Fruit fly (Drosophila melanogaster) whole organism, prepupa: ENCODE results near the gene CG9921.

Experiments
- Blimp-1 ChIP-seq: fragments of 200-800 bp; sonication (Bioruptor generic); optimal IDR thresholded peaks from 3 replicates; lab custom pipeline; 2017; ENCODE audit warnings: missing biosample characterization, missing genetic modification characterization, mild to moderate bottlenecking, moderate library complexity, missing genetic modification reagents
- CG10631 ChIP-seq: fragments of 200-800 bp; sonication (Bioruptor generic); optimal IDR thresholded peaks from 2 replicates; lab custom pipeline; 2016; ENCODE audit warnings: missing biosample characterization, missing genetic modification characterization
- CG10669 ChIP-seq: fragments of 200-800 bp; sonication (Bioruptor generic); optimal IDR thresholded peaks from 3 replicates; lab custom pipeline; 2018; ENCODE audit warnings: missing biosample characterization, mild to moderate bottlenecking, missing genetic modification characterization, moderate library complexity
- CG11762 ChIP-seq: fragments of 200-800 bp; sonication (Bioruptor generic); optimal IDR thresholded peaks from 3 replicates; lab custom pipeline; 2016; ENCODE audit warnings: missing biosample characterization, missing genetic modification characterization; ENCODE audit not compliant: insufficient read depth
- CG15336 ChIP-seq: fragments of 200-800 bp; sonication (Bioruptor generic); IDR thresholded peaks from 2 replicates; pipeline ENCODE4 v1.3.6; 2022; ENCODE audit warnings: missing biosample characterization, missing genetic modification characterization
- CG1621 ChIP-seq: fragments of 200-800 bp; sonication (Bioruptor generic); optimal IDR thresholded peaks from 3 replicates; lab custom pipeline; 2018; ENCODE audit warnings: missing biosample characterization, mild to moderate bottlenecking, missing genetic modification characterization
- CG16779 ChIP-seq: fragments of 200-800 bp; sonication (Bioruptor generic); optimal IDR thresholded peaks from 3 replicates; lab custom pipeline; 2017; ENCODE audit warnings: missing biosample characterization, mild to moderate bottlenecking, missing genetic modification characterization
- CG3032 ChIP-seq: fragments of 200-800 bp; optimal IDR thresholded peaks from 2 replicates; lab custom pipeline; 2019; ENCODE audit warnings: missing biosample characterization, mild to moderate bottlenecking, missing genetic modification characterization, moderate library complexity
- CG31627 ChIP-seq: fragments of 200-800 bp; sonication (Bioruptor generic); optimal IDR thresholded peaks from 3 replicates; lab custom pipeline; 2016; ENCODE audit warnings: missing biosample characterization, missing genetic modification characterization
- CG32006 ChIP-seq: fragments of 200-800 bp; sonication (Bioruptor generic); optimal IDR thresholded peaks from 3 replicates; lab custom pipeline; 2017; ENCODE audit warnings: missing biosample characterization, mild to moderate bottlenecking, missing genetic modification characterization
- CG34406 ChIP-seq: fragments of 200-800 bp; sonication (Bioruptor generic); optimal IDR thresholded peaks from 3 replicates; lab custom pipeline; 2016; ENCODE audit warnings: missing biosample characterization, missing genetic modification characterization
- CG3919 ChIP-seq: fragments of 200-800 bp; sonication (Bioruptor generic); optimal IDR thresholded peaks from 3 replicates; lab custom pipeline; 2016; ENCODE audit warnings: missing biosample characterization, missing genetic modification characterization
- CG6163 ChIP-seq: fragments of 200-800 bp; sonication (Bioruptor generic); IDR thresholded peaks from 3 replicates; pipeline ENCODE4 v1.3.6; 2022; ENCODE audit warnings: missing biosample characterization, missing genetic modification characterization
- CG6792 ChIP-seq: fragments of 200-800 bp; sonication (Bioruptor generic); optimal IDR thresholded peaks from 3 replicates; lab custom pipeline; 2016; ENCODE audit warnings: missing biosample characterization, missing genetic modification characterization
- CG6854 ChIP-seq: fragments of 200-800 bp; sonication (Bioruptor generic); optimal IDR thresholded peaks from 2 replicates; lab custom pipeline; 2017; ENCODE audit warnings: missing biosample characterization, mild to moderate bottlenecking, missing genetic modification characterization
- CG7368 ChIP-seq: fragments of 200-800 bp; sonication (Bioruptor generic); optimal IDR thresholded peaks from 3 replicates; lab custom pipeline; 2016; ENCODE audit warnings: missing biosample characterization, missing genetic modification characterization
- CG8632 ChIP-seq: fragments of 200-800 bp; sonication (Bioruptor generic); optimal IDR thresholded peaks from 3 replicates; lab custom pipeline; 2016; ENCODE audit warnings: missing biosample characterization, missing genetic modification characterization
- CG9139 ChIP-seq: fragments of 200-800 bp; sonication (Bioruptor generic); optimal IDR thresholded peaks from 3 replicates; lab custom pipeline; 2017; ENCODE audit warnings: missing biosample characterization, mild to moderate bottlenecking, missing genetic modification characterization
- Eip75B ChIP-seq: fragments of 200-800 bp; sonication (Bioruptor generic); optimal IDR thresholded peaks from 3 replicates; lab custom pipeline; 2016; ENCODE audit warnings: missing biosample characterization, missing genetic modification characterization
- Eip78C ChIP-seq: fragments of 200-800 bp; sonication (Bioruptor generic); peaks from one replicate; lab custom pipeline; 2016; ENCODE audit warnings: missing biosample characterization, missing genetic modification characterization
- Eip93F ChIP-seq: fragments of 200-800 bp; sonication (Bioruptor generic); optimal IDR thresholded peaks from 2 replicates; lab custom pipeline; 2016; ENCODE audit warnings: missing biosample characterization, mild to moderate bottlenecking, missing genetic modification characterization
- Ets21C ChIP-seq: fragments of 200-800 bp; sonication (Bioruptor generic); optimal IDR thresholded peaks from 3 replicates; lab custom pipeline; 2016; ENCODE audit warnings: missing biosample characterization, missing genetic modification characterization
- Gug ChIP-seq: fragments of 200-800 bp; sonication (Bioruptor generic); IDR thresholded peaks from 2 replicates; pipeline ENCODE4 v1.3.6; 2022; ENCODE audit warnings: missing biosample characterization, missing genetic modification characterization
- Hr38 ChIP-seq: sonication (Bioruptor generic); optimal IDR thresholded peaks from 2 replicates; lab custom pipeline; 2016; ENCODE audit warnings: missing biosample characterization, missing genetic modification characterization
- Hr39 ChIP-seq: fragments of 200-800 bp; sonication (Bioruptor generic); optimal IDR thresholded peaks from 2 replicates; lab custom pipeline; 2016; ENCODE audit warnings: missing biosample characterization, missing genetic modification characterization
- Hr4 ChIP-seq: fragments of 200-800 bp; sonication (Bioruptor generic); optimal IDR thresholded peaks from 3 replicates; lab custom pipeline; 2016; ENCODE audit warnings: missing biosample characterization, missing genetic modification characterization
- Met ChIP-seq: fragments of 200-800 bp; sonication (Bioruptor generic); optimal IDR thresholded peaks from 3 replicates; lab custom pipeline; 2016; ENCODE audit warnings: missing biosample characterization, missing genetic modification characterization
- OdsH ChIP-seq: fragments of 200-800 bp; sonication (Bioruptor generic); optimal IDR thresholded peaks from 3 replicates; lab custom pipeline; 2016; ENCODE audit warnings: missing biosample characterization, missing genetic modification characterization
- Smox ChIP-seq: fragments of 200-800 bp; sonication (Bioruptor generic); optimal IDR thresholded peaks from 3 replicates; lab custom pipeline; 2016; ENCODE audit warnings: missing biosample characterization, missing genetic modification characterization
- Sox102F ChIP-seq: fragments of 200-800 bp; sonication (Bioruptor generic); optimal IDR thresholded peaks from 2 replicates; lab custom pipeline; 2016; ENCODE audit warnings: missing biosample characterization, mild to moderate bottlenecking, missing genetic modification characterization
- Sox14 ChIP-seq: fragments of 200-800 bp; sonication (Bioruptor generic); optimal IDR thresholded peaks from 3 replicates; lab custom pipeline; 2016; ENCODE audit warnings: missing biosample characterization, missing genetic modification characterization
- Sox15 ChIP-seq: fragments of 200-800 bp; sonication (Bioruptor generic); optimal IDR thresholded peaks from 3 replicates; lab custom pipeline; 2016; ENCODE audit warnings: missing biosample characterization, missing genetic modification characterization
- achi ChIP-seq: fragments of 200-800 bp; sonication (Bioruptor generic); optimal IDR thresholded peaks from 3 replicates; lab custom pipeline; 2016; ENCODE audit warnings: missing biosample characterization, missing genetic modification characterization
- acj6 ChIP-seq: fragments of 200-800 bp; sonication (Bioruptor generic); optimal IDR thresholded peaks from 3 replicates; lab custom pipeline; 2016; ENCODE audit warnings: missing biosample characterization, missing genetic modification characterization
- cyc ChIP-seq: fragments of 200-800 bp; sonication (Bioruptor generic); optimal IDR thresholded peaks from 3 replicates; lab custom pipeline; 2016; ENCODE audit warnings: missing biosample characterization, missing genetic modification characterization
- dsx ChIP-seq: fragments of 200-800 bp; optimal IDR thresholded peaks from 3 replicates; lab custom pipeline; 2019; ENCODE audit warnings: missing biosample characterization, mild to moderate bottlenecking, missing genetic modification characterization, moderate library complexity; ENCODE audit not compliant: poor library complexity, severe bottlenecking
- eg ChIP-seq: fragments of 200-800 bp; sonication (Bioruptor generic); IDR thresholded peaks from 3 replicates; pipeline ENCODE4 v1.3.6; 2022; ENCODE audit warnings: missing biosample characterization, missing genetic modification characterization
- esn ChIP-seq: fragments of 200-800 bp; sonication (Bioruptor generic); optimal IDR thresholded peaks from 2 replicates; lab custom pipeline; 2016; ENCODE audit warnings: missing biosample characterization, mild to moderate bottlenecking, missing genetic modification characterization, moderate library complexity
- fd59A ChIP-seq: fragments of 200-800 bp; sonication (Bioruptor generic); optimal IDR thresholded peaks from 2 replicates; lab custom pipeline; 2017; ENCODE audit warnings: missing biosample characterization, mild to moderate bottlenecking, missing genetic modification characterization, missing genetic modification reagents
- fd85E ChIP-seq: fragments of 200-800 bp; sonication (Bioruptor generic); optimal IDR thresholded peaks from 3 replicates; lab custom pipeline; 2016; ENCODE audit warnings: missing biosample characterization, missing genetic modification characterization
- lz ChIP-seq: fragments of 200-800 bp; sonication (Bioruptor generic); optimal IDR thresholded peaks from 3 replicates; lab custom pipeline; 2016; ENCODE audit warnings: missing biosample characterization, missing genetic modification characterization
- pdm3 ChIP-seq: fragments of 200-800 bp; sonication (Bioruptor generic); optimal IDR thresholded peaks from 3 replicates; lab custom pipeline; 2016; ENCODE audit warnings: missing biosample characterization, missing genetic modification characterization
- salr ChIP-seq, 2 experiments: fragments of 200-800 bp; sonication (Bioruptor generic); optimal IDR thresholded peaks; 3 replicates each; lab custom pipeline; 2016 to 2018; ENCODE audit warnings: missing biosample characterization in 2 of 2, missing genetic modification characterization in 2 of 2, mild to moderate bottlenecking in 1 of 2
- spab ChIP-seq: fragments of 200-800 bp; sonication (Bioruptor generic); optimal IDR thresholded peaks from 2 replicates; lab custom pipeline; 2017; ENCODE audit warnings: missing biosample characterization, mild to moderate bottlenecking, missing genetic modification characterization, missing genetic modification reagents
- svp ChIP-seq: fragments of 200-800 bp; sonication (Bioruptor generic); peaks from one replicate; lab custom pipeline; 2016; ENCODE audit warnings: missing biosample characterization, missing genetic modification characterization
- topi ChIP-seq: fragments of 200-800 bp; sonication (Bioruptor generic); optimal IDR thresholded peaks from 3 replicates; lab custom pipeline; 2016; ENCODE audit warnings: missing biosample characterization, missing genetic modification characterization
- vri ChIP-seq: fragments of 200-800 bp; sonication (Bioruptor generic); optimal IDR thresholded peaks from 3 replicates; lab custom pipeline; 2016; ENCODE audit warnings: missing biosample characterization, mild to moderate bottlenecking, missing genetic modification characterization

Gene CG9921

DNA sequence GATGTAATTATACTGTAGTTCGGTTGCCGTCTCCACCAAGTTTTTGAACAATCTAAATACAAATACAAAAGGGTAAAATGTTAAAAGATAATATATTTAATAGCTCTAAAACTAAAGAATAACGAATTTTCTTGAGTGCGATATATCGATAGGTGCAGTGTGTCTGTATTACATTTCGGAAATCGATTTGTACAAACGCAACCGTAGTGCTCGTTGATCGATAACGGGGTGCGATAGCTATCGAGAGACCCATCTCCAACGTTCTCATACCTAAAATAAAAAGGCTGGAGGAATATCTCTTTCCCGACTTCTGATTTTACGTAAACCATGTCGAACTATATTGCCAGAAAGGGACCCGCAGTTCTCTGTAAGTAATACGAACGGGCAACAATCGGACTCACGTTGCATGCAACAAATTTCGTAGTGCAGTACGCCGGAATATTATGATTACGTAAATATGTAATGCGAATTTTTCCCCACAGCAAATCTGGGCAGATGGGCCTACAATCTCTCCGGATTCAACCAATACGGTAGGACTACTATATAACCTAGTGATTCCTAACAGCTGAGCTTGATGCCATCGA is 47.2 kb downstream of the CG9921 start, which contains the start of gene UQCR-14 (continued):
- TF ChIP-seq Blimp-1, result no peak
- TF ChIP-seq CG9139 (GFP tag; lab: Kevin White, UChicago), result no peak
- no peak for TF ChIP-seq svp (GFP tag; lab: Kevin White, UChicago)
- peak; percentile 34 for TF ChIP-seq dsx (GFP tag; lab: Kevin White, UChicago)
- no peak for TF ChIP-seq CG16779
- peak; percentile 19 for TF ChIP-seq achi (GFP tag; lab: Kevin White, UChicago)
- no peak for TF ChIP-seq CG6163 (GFP tag; lab: Robert Waterston, UW)
- TF ChIP-seq Eip78C (GFP tag; lab: Kevin White, UChicago), result peak; percentile 74
- no peak for TF ChIP-seq Ets21C (GFP tag; lab: Kevin White, UChicago)
- no peak for TF ChIP-seq Sox15 (GFP tag; lab: Kevin White, UChicago)
- TF ChIP-seq CG1621 (tag; lab: Kevin White, UChicago), result peak; percentile 12
- no peak for TF ChIP-seq CG34406
- peak; percentile 9 for TF ChIP-seq lz (GFP tag; lab: Kevin White, UChicago)
- TF ChIP-seq fd85E (GFP tag; lab: Kevin White, UChicago), result no peak
- peak; percentile 19 for TF ChIP-seq CG31627 (GFP tag; lab: Kevin White, UChicago)
- no peak for TF ChIP-seq Hr4 (GFP tag; lab: Kevin White, UChicago)
- no peak for TF ChIP-seq Gug (GFP tag; lab: Robert Waterston, UW)
- TF ChIP-seq CG7368 (GFP tag; lab: Kevin White, UChicago), result no peak
- TF ChIP-seq Smox (GFP tag; lab: Kevin White, UChicago), result no peak
- no peak for TF ChIP-seq CG15336 (GFP tag; lab: Robert Waterston, UW)

dm6 chrX:16285186-16285585 is 48.2 kb downstream of the CG9921 start:
- no peak for TF ChIP-seq Blimp-1
- no peak for TF ChIP-seq CG32006 (GFP tag; lab: Kevin White, UChicago)
- TF ChIP-seq eg, result no peak
- TF ChIP-seq svp (GFP tag; lab: Kevin White, UChicago), result peak; percentile 83
- no peak for TF ChIP-seq CG16779
- TF ChIP-seq CG3032 (tag; lab: Kevin White, UChicago), result no peak
- peak; percentile 17 for TF ChIP-seq acj6
- TF ChIP-seq OdsH (GFP tag; lab: Kevin White, UChicago), result peak; percentile 38
- TF ChIP-seq salr (GFP tag; optimal IDR thresholded peaks at IDR 0.05; lab: Kevin White, UChicago), result no peak
- peak; percentile 17 for TF ChIP-seq CG34406
- no peak for TF ChIP-seq fd59A
- no peak for TF ChIP-seq CG10669
- TF ChIP-seq achi (GFP tag; lab: Kevin White, UChicago), result no peak
- no peak for TF ChIP-seq dsx (GFP tag; lab: Kevin White, UChicago)
- TF ChIP-seq CG6163 (GFP tag; lab: Robert Waterston, UW), result no peak
- peak; percentile 18 for TF ChIP-seq Eip75B (GFP tag; lab: Kevin White, UChicago)
- TF ChIP-seq Sox102F (GFP tag; lab: Kevin White, UChicago), result peak; percentile 24
- TF ChIP-seq vri (GFP tag; lab: Kevin White, UChicago), result peak; percentile 7
- TF ChIP-seq CG11762 (GFP tag; lab: Kevin White, UChicago), result no peak
- TF ChIP-seq lz (GFP tag; lab: Kevin White, UChicago), result peak; percentile 20
- TF ChIP-seq spab (GFP tag; lab: Kevin White, UChicago), result no peak
- TF ChIP-seq CG8632 (GFP tag; lab: Kevin White, UChicago), result no peak
- TF ChIP-seq Hr39 (GFP tag; lab: Kevin White, UChicago), result peak; percentile 26
- no peak for TF ChIP-seq Sox14 (GFP tag; lab: Kevin White, UChicago)
- TF ChIP-seq Hr4 (GFP tag; lab: Kevin White, UChicago), result peak; percentile 9
- TF ChIP-seq Gug (GFP tag; lab: Robert Waterston, UW), result no peak
- TF ChIP-seq topi (GFP tag; lab: Kevin White, UChicago), result peak; percentile 34
- TF ChIP-seq fd85E (GFP tag; lab: Kevin White, UChicago), result no peak
- no peak for TF ChIP-seq CG7368 (GFP tag; lab: Kevin White, UChicago)
- TF ChIP-seq CG1621 (tag; lab: Kevin White, UChicago), result no peak
- TF ChIP-seq pdm3 (GFP tag; lab: Kevin White, UChicago), result peak; percentile 27
- peak; percentile 46 for TF ChIP-seq esn (GFP tag; lab: Kevin White, UChicago)
- peak; percentile 43 for TF ChIP-seq Met
- peak; percentile 19 for TF ChIP-seq CG31627 (GFP tag; lab: Kevin White, UChicago)
- peak; percentile 11 for TF ChIP-seq CG10631 (GFP tag; lab: Kevin White, UChicago)
- no peak for TF ChIP-seq cyc (GFP tag; lab: Kevin White, UChicago)
- TF ChIP-seq Eip93F (GFP tag; lab: Kevin White, UChicago), result no peak
- TF ChIP-seq CG6854 (GFP tag; lab: Kevin White, UChicago), result no peak
- peak; percentile 20 for TF ChIP-seq CG6792 (GFP tag; lab: Kevin White, UChicago)
- TF ChIP-seq Eip78C (GFP tag; lab: Kevin White, UChicago), result peak; percentile 79
- TF ChIP-seq CG15336 (GFP tag; lab: Robert Waterston, UW), result no peak
- peak; percentile 34 for TF ChIP-seq Smox (GFP tag; lab: Kevin White, UChicago)
- no peak for TF ChIP-seq CG3919
- TF ChIP-seq Hr38, result no peak
